In genomic region chr3L:18997590-18998283, dm6 we compare ENCODE assay signal across 4 fruit fly cellular contexts.
TF ChIP-seq lines count a peak whose summit lies in the region.

TSS of gene CG18135 (minus strand) at chr3L:18998283.

- TF ChIP-seq CTCF in whole organism, embryonic (GFP tag; optimal IDR thresholded peaks at IDR 0.05; lab: Kevin White, UChicago) = no peak

TF ChIP-seq in whole organism, adult, 20 proteins besides CTCF, POLR2A, EP300 and RAD21:
- TF ChIP-seq toe (GFP tag; optimal IDR thresholded peaks at IDR 0.05; lab: Kevin White, UChicago) = no peak
- peak; percentile 93 for TF ChIP-seq kay (GFP tag; lab: Kevin White, UChicago; ENCODE audit: borderline replicate concordance)

TF ChIP-seq in whole organism, embryonic, 481 proteins besides CTCF, POLR2A, EP300 and RAD21 (continues in another document):
- TF ChIP-seq luna (GFP tag; optimal IDR thresholded peaks at IDR 0.05; lab: Kevin White, UChicago) = no peak
- TF ChIP-seq eyg (GFP tag; optimal IDR thresholded peaks at IDR 0.05; lab: Kevin White, UChicago) = peak; percentile 3
- no peak for TF ChIP-seq CG6683 (GFP tag; optimal IDR thresholded peaks at IDR 0.05; lab: Kevin White, UChicago)
- TF ChIP-seq CG9932 (GFP tag; IDR thresholded peaks at IDR 0.05; lab: Robert Waterston, UW) = peak; percentile 4; the same call in 1 of the 2 replicates
- TF ChIP-seq CG8281 (tag; optimal IDR thresholded peaks at IDR 0.05; lab: Kevin White, UChicago) = no peak
- TF ChIP-seq CG1647 (GFP tag; optimal IDR thresholded peaks at IDR 0.05; lab: Kevin White, UChicago) = no peak
- peak; percentile 16; the same call in 1 of the 2 replicates for TF ChIP-seq MBD-R2 (GFP tag; IDR thresholded peaks at IDR 0.05; lab: Robert Waterston, UW)
- TF ChIP-seq CG8290 (GFP tag; optimal IDR thresholded peaks at IDR 0.05; lab: Kevin White, UChicago) = no peak
- TF ChIP-seq CG8290 (tag; optimal IDR thresholded peaks at IDR 0.05; lab: Kevin White, UChicago) = peak in 1 of 2 experiments; percentile 38
- TF ChIP-seq seq (GFP tag; IDR thresholded peaks at IDR 0.05; lab: Robert Waterston, UW) = 0 out of 2 replicates have a peak, but pooled peaks have one; percentile 20
- TF ChIP-seq insv (GFP tag; optimal IDR thresholded peaks at IDR 0.05; lab: Kevin White, UChicago) = no peak
- peak; percentile 46 for TF ChIP-seq B-H2 (GFP tag; optimal IDR thresholded peaks at IDR 0.05; lab: Kevin White, UChicago)
- peak; percentile 76 for TF ChIP-seq ftz-f1 (GFP tag; optimal IDR thresholded peaks at IDR 0.05; lab: Kevin White, UChicago)
- TF ChIP-seq lab (GFP tag; optimal IDR thresholded peaks at IDR 0.05; lab: Kevin White, UChicago) = peak; percentile 54
- peak; percentile 55 for TF ChIP-seq sug (tag; optimal IDR thresholded peaks at IDR 0.05; lab: Kevin White, UChicago)
- peak; percentile 11 for TF ChIP-seq CG12769 (tag; optimal IDR thresholded peaks at IDR 0.05; lab: Kevin White, UChicago)
- peak; percentile 9 for TF ChIP-seq grn (GFP tag; optimal IDR thresholded peaks at IDR 0.05; lab: Kevin White, UChicago)
- no peak for TF ChIP-seq CG17912 (GFP tag; optimal IDR thresholded peaks at IDR 0.05; lab: Kevin White, UChicago)
- TF ChIP-seq ERR (GFP tag; optimal IDR thresholded peaks at IDR 0.05; lab: Kevin White, UChicago) = peak; percentile 52
- no peak for TF ChIP-seq CG8478 (optimal IDR thresholded peaks at IDR 0.05; lab: Kevin White, UChicago)
- TF ChIP-seq NFAT (GFP tag; IDR thresholded peaks at IDR 0.05; lab: Robert Waterston, UW) = peak; percentile 35; the same call in 1 of the 2 replicates
- TF ChIP-seq Rfx (GFP tag; IDR thresholded peaks at IDR 0.05; lab: Robert Waterston, UW) = peak; percentile 26; the same call in 1 of the 2 replicates
- peak; percentile 14 for TF ChIP-seq repo (GFP tag; optimal IDR thresholded peaks at IDR 0.05; lab: Kevin White, UChicago)
- peak; percentile 7 for TF ChIP-seq mirr (GFP tag; optimal IDR thresholded peaks at IDR 0.05; lab: Kevin White, UChicago)
- TF ChIP-seq HmgZ (tag; optimal IDR thresholded peaks at IDR 0.05; lab: Kevin White, UChicago) = peak; percentile 10
- peak; percentile 6 for TF ChIP-seq CG7786 (GFP tag; optimal IDR thresholded peaks at IDR 0.05; lab: Kevin White, UChicago)
- 0 out of 4 replicates have a peak, but pooled peaks have one; percentile 61 for TF ChIP-seq chinmo (GFP tag; IDR thresholded peaks at IDR 0.05; lab: Robert Waterston, UW; ENCODE audit: partially characterized antibody)
- TF ChIP-seq ro (GFP tag; IDR thresholded peaks at IDR 0.05; lab: Robert Waterston, UW) = no peak

TF ChIP-seq in whole organism, pupa, 21 proteins besides CTCF, POLR2A, EP300 and RAD21:
- TF ChIP-seq CG17806 (tag; optimal IDR thresholded peaks at IDR 0.05; lab: Kevin White, UChicago) (no peak), EcR (GFP tag; optimal IDR thresholded peaks at IDR 0.05; lab: Kevin White, UChicago) (peak; percentile 59), D1 (tag; optimal IDR thresholded peaks at IDR 0.05; lab: Kevin White, UChicago) (no peak)

TF ChIP-seq in whole organism, wandering third instar larva, 38 proteins besides CTCF, POLR2A, EP300 and RAD21:
- TF ChIP-seq Hr83 (GFP tag; optimal IDR thresholded peaks at IDR 0.05; lab: Kevin White, UChicago; ENCODE audit: poor library complexity, severe bottlenecking) (peak; percentile 25), foxo (GFP tag; optimal IDR thresholded peaks at IDR 0.05; lab: Kevin White, UChicago) (no peak), br (GFP tag; optimal IDR thresholded peaks at IDR 0.05; lab: Kevin White, UChicago) (peak; percentile 1)
TF ChIP-seq in whole organism, wandering third instar larva: peak in this region for 2.
